Worm (Caenorhabditis elegans) whole organism, L2 larva: ENCODE results near the gene zmp-1.

Experiments
- R02D3.7 ChIP-seq: fragments of 150-350 bp; optimal IDR thresholded peaks from 2 replicates; lab custom pipeline; 2014; ENCODE audit warnings: missing biosample characterization, missing genetic modification characterization
- ama-1 ChIP-seq: fragments of 150-350 bp; optimal IDR thresholded peaks from 2 replicates; lab custom pipeline; 2018; ENCODE audit warnings: inconsistent platforms
- egl-27 ChIP-seq: sonication (generic microtip); optimal IDR thresholded peaks from 3 replicates; lab custom pipeline; 2017; ENCODE audit warnings: missing biosample characterization, missing genetic modification reagents, missing genetic modification characterization
- elt-3 ChIP-seq: sonication (generic microtip); optimal IDR thresholded peaks from 2 replicates; lab custom pipeline; 2017; ENCODE audit warnings: missing biosample characterization, missing genetic modification characterization
- fos-1 ChIP-seq: fragments of 150-350 bp; optimal IDR thresholded peaks from 2 replicates; lab custom pipeline; 2014; ENCODE audit warnings: missing biosample characterization, missing genetic modification characterization
- lin-13 ChIP-seq: fragments of 150-350 bp; optimal IDR thresholded peaks from 2 replicates; lab custom pipeline; 2014; ENCODE audit warnings: missing biosample characterization, missing genetic modification reagents, missing genetic modification characterization
- lin-39 ChIP-seq: fragments of 150-350 bp; optimal IDR thresholded peaks from 2 replicates; lab custom pipeline; 2014; ENCODE audit warnings: missing biosample characterization, missing genetic modification reagents, missing genetic modification characterization
- lsy-2 ChIP-seq, 2 experiments: fragments of 150-350 bp in 1 of 2; sonication (generic microtip) in 1 of 2; optimal IDR thresholded peaks; 2 replicates each; lab custom pipeline; 2014 to 2017; ENCODE audit warnings: missing biosample characterization in 2 of 2, missing genetic modification characterization in 2 of 2
- mdl-1 ChIP-seq, 2 experiments: fragments of 150-350 bp in 1 of 2; sonication (generic microtip) in 1 of 2; optimal IDR thresholded peaks; 2 replicates each; lab custom pipeline; 2017; ENCODE audit warnings: missing biosample characterization in 2 of 2, missing genetic modification characterization in 2 of 2
- nhr-11 ChIP-seq: fragments of 150-350 bp; optimal IDR thresholded peaks from 2 replicates; lab custom pipeline; 2014; ENCODE audit warnings: missing biosample characterization, missing genetic modification characterization
- unc-62 ChIP-seq: fragments of 150-350 bp; optimal IDR thresholded peaks from 2 replicates; lab custom pipeline; 2014; ENCODE audit warnings: missing biosample characterization, missing genetic modification reagents, missing genetic modification characterization

DNA sequence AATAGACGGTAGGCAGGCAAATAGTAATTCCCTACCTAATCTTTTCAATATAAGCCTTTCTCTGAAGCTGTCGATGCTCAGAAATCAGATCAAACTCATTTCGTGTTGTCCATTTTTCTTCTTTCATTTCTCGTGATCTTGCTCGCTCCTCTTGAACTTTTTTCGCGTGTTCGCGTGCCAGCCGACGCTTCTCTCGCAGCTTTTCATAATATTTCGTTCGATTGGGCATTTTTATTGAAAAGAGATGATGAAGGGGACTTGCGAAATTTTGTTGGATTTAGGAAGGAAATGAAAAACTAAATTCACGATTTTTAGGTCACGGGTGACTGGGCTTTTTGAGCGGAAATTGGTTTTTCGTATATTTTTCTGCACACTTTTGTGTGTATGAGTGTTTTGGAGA is 4.2 kb upstream of the zmp-1 start, which contains the start of gene EGAP1.1:
- TF ChIP-seq ama-1 = no peak
- no peak for TF ChIP-seq egl-27 (tag; lab: Kevin White, UChicago)
- TF ChIP-seq unc-62 (GFP tag; lab: Kevin White, UChicago) = no peak
- TF ChIP-seq nhr-11 = no peak
- TF ChIP-seq R02D3.7 = no peak
- no peak for TF ChIP-seq lsy-2 (tag; optimal IDR thresholded peaks at IDR 0.05; lab: Kevin White, UChicago)
- no peak for TF ChIP-seq lin-13 (GFP tag; lab: Kevin White, UChicago)
- TF ChIP-seq mdl-1 (tag; optimal IDR thresholded peaks at IDR 0.05; lab: Kevin White, UChicago) = no peak
- TF ChIP-seq fos-1 (tag; lab: Kevin White, UChicago) = no peak
- TF ChIP-seq elt-3 (tag; lab: Kevin White, UChicago) = no peak
- no peak for TF ChIP-seq lin-39 (tag; lab: Kevin White, UChicago)
